Fruit fly (Drosophila melanogaster): ENCODE results near the gene Pgk.

DNA sequence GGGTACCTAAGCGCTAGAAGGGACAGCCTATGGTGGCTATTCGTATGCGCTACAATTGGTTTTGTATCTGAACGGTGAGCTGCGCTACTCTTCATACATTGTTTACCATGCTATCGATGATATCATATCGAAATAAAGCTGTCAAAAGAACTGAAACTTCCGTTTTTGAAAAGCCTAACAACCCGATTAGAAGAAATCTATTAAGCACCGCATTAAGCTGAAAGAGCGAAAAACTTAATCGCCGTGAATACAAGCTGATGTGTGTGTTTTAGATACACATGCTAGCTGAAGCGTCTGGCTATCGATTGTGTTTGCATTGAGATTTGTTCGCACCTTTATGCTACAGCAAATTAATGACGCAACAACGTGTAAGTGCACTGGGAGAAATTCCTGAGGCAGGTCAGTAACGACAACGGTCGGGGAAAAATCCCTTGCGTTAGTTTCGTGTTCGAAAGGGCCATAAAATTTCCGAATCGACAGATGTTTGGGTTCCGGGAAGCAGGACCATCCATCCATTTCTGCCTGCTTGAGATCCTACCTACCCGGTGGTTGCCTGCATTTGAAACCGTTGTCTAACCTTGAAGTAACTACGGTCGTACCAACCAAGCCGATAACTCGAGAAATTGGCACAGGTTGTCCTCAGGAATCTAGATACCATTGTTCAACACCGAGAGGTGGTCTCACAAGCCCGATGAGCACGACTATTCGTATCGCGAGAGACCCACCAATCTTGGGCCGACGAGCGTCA lies 2.4 kb downstream of the Pgk start:
- TF ChIP-seq usp (GFP tag; optimal IDR thresholded peaks at IDR 0.05) (no peak), psq (optimal IDR thresholded peaks at IDR 0.05) (no peak), EcR (GFP tag; optimal IDR thresholded peaks at IDR 0.05) (no peak), CG8478 (optimal IDR thresholded peaks at IDR 0.05) (no peak), Dll (optimal IDR thresholded peaks at IDR 0.05) (no peak)

Data from whole organism.